Worm (Caenorhabditis elegans): ENCODE data around the gene Y41D4B.24.

DNA sequence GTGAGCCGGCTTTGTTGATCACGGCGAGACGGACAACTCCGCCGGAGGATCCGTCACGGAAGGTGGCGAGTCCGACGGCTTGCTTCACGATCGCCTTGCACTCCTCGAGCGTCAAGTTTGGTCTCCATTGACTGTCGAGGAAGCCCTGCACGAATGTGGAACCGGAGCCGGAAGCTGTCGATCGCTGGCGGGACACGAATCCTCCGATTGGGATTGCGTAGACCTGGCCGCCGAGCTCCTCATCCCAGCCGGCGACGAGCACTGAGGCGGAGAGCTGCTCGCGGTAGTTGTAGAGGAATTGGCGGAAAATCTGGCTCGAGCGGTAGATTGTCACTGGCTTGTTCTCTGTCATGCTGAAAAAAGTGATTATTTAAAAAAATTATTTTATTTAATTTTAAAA is 27.0 kb upstream of the Y41D4B.24 start:
- TF ChIP-seq pes-1 (GFP tag; IDR thresholded peaks at IDR 0.05) (no peak), ama-1 (optimal IDR thresholded peaks at IDR 0.05) (no peak)

All from whole organism, early embryonic.